Worm (Caenorhabditis elegans) whole organism, L1 larva: ENCODE data around the gene clec-35.

Experiments used
- snpc-4 ChIP-seq: fragments of 150-350 bp; optimal IDR thresholded peaks from 2 replicates; lab custom pipeline; 2014; ENCODE audit warnings: missing biosample characterization, missing genetic modification characterization
- unc-130 ChIP-seq: fragments of 150-350 bp; optimal IDR thresholded peaks from 2 replicates; lab custom pipeline; 2017; ENCODE audit warnings: missing biosample characterization, missing genetic modification characterization, inconsistent platforms
- unc-86 ChIP-seq: sonication (generic microtip); optimal IDR thresholded peaks from 2 replicates; lab custom pipeline; 2016; ENCODE audit warnings: missing genetic modification characterization, missing compliant biosample characterization
- zag-1 ChIP-seq: fragments of 150-350 bp; optimal IDR thresholded peaks from 2 replicates; lab custom pipeline; 2014; ENCODE audit warnings: missing biosample characterization, missing genetic modification characterization

- no peak for TF ChIP-seq unc-130 (tag; lab: Kevin White, UChicago)
- TF ChIP-seq zag-1 = no peak
- no peak for TF ChIP-seq snpc-4
- no peak for TF ChIP-seq unc-86 (tag; lab: Kevin White, UChicago)
Observed at ce11 chrV:16880679-16881078, 26.8 kb upstream of the clec-35 start, which contains the start of gene F09C6.14.
